Worm (Caenorhabditis elegans) whole organism, late embryonic: Measurements from ENCODE around the gene ugt-64.

ENCODE experiments used
- C08G9.2 ChIP-seq: sonication (generic microtip); optimal IDR thresholded peaks from 2 replicates; lab custom pipeline; 2016; ENCODE audit warnings: mild to moderate bottlenecking, missing genetic modification characterization, moderate library complexity, missing compliant biosample characterization
- K02D7.2 ChIP-seq: sonication (generic microtip); optimal IDR thresholded peaks from 2 replicates; lab custom pipeline; 2017; ENCODE audit warnings: mild to moderate bottlenecking, missing genetic modification characterization, missing compliant biosample characterization
- Y22D7AL.16 ChIP-seq: sonication (generic microtip); optimal IDR thresholded peaks from 2 replicates; lab custom pipeline; 2016; ENCODE audit warnings: missing genetic modification characterization, missing compliant biosample characterization
- ahr-1 ChIP-seq: sonication (generic microtip); optimal IDR thresholded peaks from 2 replicates; lab custom pipeline; 2016; ENCODE audit warnings: missing genetic modification characterization, missing compliant biosample characterization
- ama-1 ChIP-seq: fragments of 150-350 bp; optimal IDR thresholded peaks from 2 replicates; lab custom pipeline; 2014
- ceh-14 ChIP-seq: sonication (generic microtip); optimal IDR thresholded peaks from 2 replicates; lab custom pipeline; 2016; ENCODE audit warnings: missing genotype, missing genetic modification characterization, missing compliant biosample characterization
- ceh-18 ChIP-seq: sonication (generic microtip); optimal IDR thresholded peaks from 2 replicates; lab custom pipeline; 2016; ENCODE audit warnings: missing genetic modification characterization, missing compliant biosample characterization
- ceh-19 ChIP-seq: fragments of 200-800 bp; sonication (Bioruptor generic); optimal IDR thresholded peaks from 2 replicates; lab custom pipeline; 2018; ENCODE audit warnings: mild to moderate bottlenecking, missing genetic modification characterization, missing compliant biosample characterization
- ceh-2 ChIP-seq: sonication (generic microtip); optimal IDR thresholded peaks from 2 replicates; lab custom pipeline; 2016; ENCODE audit warnings: missing genotype, missing genetic modification characterization, missing compliant biosample characterization
- ceh-22 ChIP-seq: sonication (generic microtip); optimal IDR thresholded peaks from 2 replicates; lab custom pipeline; 2017; ENCODE audit warnings: missing biosample characterization, missing genetic modification characterization
- ceh-24 ChIP-seq: sonication (generic microtip); optimal IDR thresholded peaks from 2 replicates; lab custom pipeline; 2016; ENCODE audit warnings: mild to moderate bottlenecking, missing genetic modification characterization, missing compliant biosample characterization
- ceh-31 ChIP-seq: sonication (generic microtip); optimal IDR thresholded peaks from 2 replicates; lab custom pipeline; 2016; ENCODE audit warnings: missing genetic modification characterization, missing compliant biosample characterization
- che-1 ChIP-seq: sonication (generic microtip); optimal IDR thresholded peaks from 2 replicates; lab custom pipeline; 2016; ENCODE audit warnings: mild to moderate bottlenecking, missing genetic modification characterization, missing compliant biosample characterization
- dmd-4 ChIP-seq: sonication (generic microtip); optimal IDR thresholded peaks from 2 replicates; lab custom pipeline; 2016; ENCODE audit warnings: borderline replicate concordance, missing genetic modification characterization, missing compliant biosample characterization
- dve-1 ChIP-seq: sonication (generic microtip); optimal IDR thresholded peaks from 2 replicates; lab custom pipeline; 2017; ENCODE audit warnings: antibody characterized with exemption, mild to moderate bottlenecking, missing genetic modification characterization, missing compliant biosample characterization
- elt-2 ChIP-seq: sonication (generic microtip); optimal IDR thresholded peaks from 2 replicates; lab custom pipeline; 2016; ENCODE audit warnings: missing genetic modification reagents, missing genetic modification characterization, missing compliant biosample characterization
- elt-4 ChIP-seq: sonication (generic microtip); optimal IDR thresholded peaks from 2 replicates; lab custom pipeline; 2016; ENCODE audit warnings: missing genetic modification characterization, missing compliant biosample characterization
- eyg-1 ChIP-seq: sonication (generic microtip); optimal IDR thresholded peaks from 2 replicates; lab custom pipeline; 2016; ENCODE audit warnings: missing genotype, missing genetic modification characterization, missing compliant biosample characterization
- fax-1 ChIP-seq: sonication (generic microtip); optimal IDR thresholded peaks from 2 replicates; lab custom pipeline; 2016; ENCODE audit warnings: missing genotype, missing genetic modification characterization, missing compliant biosample characterization
- fkh-10 ChIP-seq: fragments of 150-350 bp; optimal IDR thresholded peaks from 2 replicates; lab custom pipeline; 2014; ENCODE audit warnings: missing biosample characterization, missing genetic modification reagents, missing genetic modification characterization
- fkh-6 ChIP-seq: sonication (generic microtip); optimal IDR thresholded peaks from 2 replicates; lab custom pipeline; 2016; ENCODE audit warnings: missing genetic modification characterization, missing compliant biosample characterization
- gmeb-2 ChIP-seq: sonication (generic microtip); optimal IDR thresholded peaks from 2 replicates; lab custom pipeline; 2016; ENCODE audit warnings: missing genetic modification characterization, inconsistent platforms, missing compliant biosample characterization
- hlh-15 ChIP-seq: sonication (generic microtip); optimal IDR thresholded peaks from 2 replicates; lab custom pipeline; 2016; ENCODE audit warnings: missing genetic modification characterization, missing compliant biosample characterization
- hlh-30 ChIP-seq: sonication (generic microtip); optimal IDR thresholded peaks from 2 replicates; lab custom pipeline; 2017; ENCODE audit warnings: antibody characterized with exemption, missing genetic modification characterization, missing compliant biosample characterization; ENCODE audit not compliant: insufficient read depth
- hlh-8 ChIP-seq: sonication (generic microtip); optimal IDR thresholded peaks from 2 replicates; lab custom pipeline; 2016; ENCODE audit warnings: missing genotype, missing genetic modification characterization, missing compliant biosample characterization
- nhr-11 ChIP-seq: fragments of 150-350 bp; optimal IDR thresholded peaks from 2 replicates; lab custom pipeline; 2014; ENCODE audit warnings: missing biosample characterization, missing genetic modification characterization
- nhr-232 ChIP-seq: sonication (generic microtip); optimal IDR thresholded peaks from 2 replicates; lab custom pipeline; 2016; ENCODE audit warnings: missing genetic modification characterization, missing compliant biosample characterization
- npax-4 ChIP-seq: sonication (generic microtip); optimal IDR thresholded peaks from 2 replicates; lab custom pipeline; 2016; ENCODE audit warnings: missing genetic modification characterization, missing compliant biosample characterization
- odd-2 ChIP-seq: sonication (generic microtip); optimal IDR thresholded peaks from 2 replicates; lab custom pipeline; 2017; ENCODE audit warnings: antibody characterized with exemption, mild to moderate bottlenecking, missing genetic modification characterization, missing compliant biosample characterization
- pag-3 ChIP-seq: sonication (generic microtip); optimal IDR thresholded peaks from 2 replicates; lab custom pipeline; 2016; ENCODE audit warnings: missing compliant biosample characterization, missing genetic modification characterization, borderline replicate concordance
- pat-9 ChIP-seq: fragments of 200-800 bp; sonication (Bioruptor generic); optimal IDR thresholded peaks from 2 replicates; lab custom pipeline; 2018; ENCODE audit warnings: mild to moderate bottlenecking, missing genetic modification characterization, moderate library complexity, missing compliant biosample characterization
- pax-1 ChIP-seq: fragments of 150-350 bp; optimal IDR thresholded peaks from 2 replicates; lab custom pipeline; 2014; ENCODE audit warnings: missing biosample characterization, missing genetic modification characterization
- pha-2 ChIP-seq: sonication (generic microtip); optimal IDR thresholded peaks from 2 replicates; lab custom pipeline; 2017; ENCODE audit warnings: mild to moderate bottlenecking, missing genetic modification characterization, missing compliant biosample characterization
- pros-1 ChIP-seq: fragments of 150-350 bp; optimal IDR thresholded peaks from 2 replicates; lab custom pipeline; 2014; ENCODE audit warnings: missing biosample characterization, missing genetic modification reagents, missing genetic modification characterization
- ref-2 ChIP-seq: sonication (generic microtip); optimal IDR thresholded peaks from 2 replicates; lab custom pipeline; 2016; ENCODE audit warnings: missing genetic modification characterization, missing compliant biosample characterization
- sdc-2 ChIP-seq: sonication (generic microtip); optimal IDR thresholded peaks from 2 replicates; lab custom pipeline; 2016; ENCODE audit warnings: missing genotype, missing genetic modification characterization, missing compliant biosample characterization
- sox-2 ChIP-seq: fragments of 200-800 bp; sonication (Bioruptor generic); IDR thresholded peaks from 2 replicates; pipeline ENCODE4 v1.3.6; 2022; ENCODE audit warnings: missing genetic modification reagents, missing genetic modification characterization, missing compliant biosample characterization
- tbx-7 ChIP-seq: sonication (generic microtip); optimal IDR thresholded peaks from 2 replicates; lab custom pipeline; 2016; ENCODE audit warnings: missing genotype, missing genetic modification characterization, missing compliant biosample characterization
- ttx-3 ChIP-seq: sonication (generic microtip); optimal IDR thresholded peaks from 2 replicates; lab custom pipeline; 2016; ENCODE audit warnings: missing genetic modification reagents, missing genetic modification characterization, missing compliant biosample characterization
- unc-3 ChIP-seq, 2 experiments: fragments of 200-800 bp in 1 of 2; sonication (Bioruptor generic) in 1 of 2; sonication (generic microtip) in 1 of 2; conservative IDR thresholded peaks in 1 of 2; optimal IDR thresholded peaks in 1 of 2; 2 replicates each; pipeline versions ENCODE4 v1.3.6 to Lab custom; 2016 to 2022; ENCODE audit warnings: missing compliant biosample characterization in 2 of 2, missing genetic modification characterization in 2 of 2, missing genetic modification reagents in 1 of 2
- unc-42 ChIP-seq: sonication (generic microtip); optimal IDR thresholded peaks from 2 replicates; lab custom pipeline; 2016; ENCODE audit warnings: missing genotype, missing genetic modification characterization, missing compliant biosample characterization
- unc-86 ChIP-seq: sonication (generic microtip); optimal IDR thresholded peaks from 2 replicates; lab custom pipeline; 2016; ENCODE audit warnings: missing genetic modification characterization, missing compliant biosample characterization
- zip-5 ChIP-seq: sonication (generic microtip); optimal IDR thresholded peaks from 2 replicates; lab custom pipeline; 2016; ENCODE audit warnings: missing genetic modification characterization, missing compliant biosample characterization

ugt-64 gene

DNA sequence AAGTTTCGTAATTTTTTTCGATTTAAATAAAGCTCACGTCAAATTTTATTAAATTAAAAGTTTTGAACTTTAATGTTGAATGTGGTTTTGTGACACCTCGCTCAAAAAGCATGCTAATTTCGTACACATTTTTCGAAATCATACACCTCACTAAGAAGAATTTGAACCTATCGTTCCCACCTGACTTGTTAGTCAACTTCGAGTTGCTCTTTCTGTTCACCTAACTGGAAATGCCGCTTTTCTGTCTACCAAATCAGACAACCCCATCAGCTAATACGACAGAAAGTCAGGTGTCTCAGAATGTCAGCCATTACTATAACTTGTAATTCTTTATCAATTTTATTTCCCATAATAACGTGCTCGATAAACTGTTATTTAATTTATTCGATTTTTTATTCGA, 24.3 kb upstream of the ugt-64 start, which contains the start of gene srbc-66:
TSS of gene srbc-66 (plus strand) at position 301 of the 400 bp plus-strand sequence.
- TF ChIP-seq hlh-15 (tag; lab: Kevin White, UChicago): no peak
- TF ChIP-seq, all 69 proteins: peak for 0

DNA sequence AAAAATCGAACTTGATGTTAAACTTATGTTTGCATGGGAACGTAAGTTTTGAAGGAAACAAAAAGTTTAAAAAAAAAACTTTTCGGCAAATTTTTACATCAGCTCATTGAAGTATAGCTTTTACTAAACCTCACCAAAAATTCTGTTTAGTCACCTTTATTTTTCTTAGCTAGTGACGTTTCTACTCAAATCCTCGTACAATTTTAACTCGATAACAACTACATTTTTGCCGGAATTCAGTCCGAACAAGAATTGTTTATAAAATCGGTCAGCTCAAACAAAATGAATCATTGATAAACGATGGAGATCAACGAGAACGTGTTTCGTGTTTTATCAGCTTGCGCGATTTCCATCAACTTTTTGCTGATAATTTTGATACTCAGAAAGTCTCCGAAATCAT, 20.7 kb upstream of the ugt-64 start, which contains the start of gene str-260:
TSS of gene str-260 (plus strand) at position 301 of the 400 bp plus-strand sequence.
- TF ChIP-seq ceh-24 (tag; lab: Kevin White, UChicago) (no peak), ttx-3 (tag; lab: Kevin White, UChicago) (no peak), K02D7.2 (tag; lab: Kevin White, UChicago) (no peak), unc-86 (tag; lab: Kevin White, UChicago) (no peak), ceh-22 (tag; lab: Kevin White, UChicago) (no peak), zip-5 (tag; lab: Kevin White, UChicago) (no peak), gmeb-2 (no peak), unc-3 (GFP tag; conservative IDR thresholded peaks at IDR 0.05; lab: Robert Waterston, UW) (no peak), unc-3 (tag; optimal IDR thresholded peaks at IDR 0.05; lab: Kevin White, UChicago) (no peak), fax-1 (tag; lab: Kevin White, UChicago) (no peak), eyg-1 (no peak), sdc-2 (tag; lab: Kevin White, UChicago) (no peak), ahr-1 (tag; lab: Kevin White, UChicago) (no peak), pat-9 (no peak), fkh-10 (no peak), dmd-4 (no peak), elt-2 (tag; lab: Kevin White, UChicago) (no peak), ceh-14 (tag; lab: Kevin White, UChicago) (no peak), hlh-15 (tag; lab: Kevin White, UChicago) (no peak), hlh-8 (tag; lab: Kevin White, UChicago) (no peak)

DNA sequence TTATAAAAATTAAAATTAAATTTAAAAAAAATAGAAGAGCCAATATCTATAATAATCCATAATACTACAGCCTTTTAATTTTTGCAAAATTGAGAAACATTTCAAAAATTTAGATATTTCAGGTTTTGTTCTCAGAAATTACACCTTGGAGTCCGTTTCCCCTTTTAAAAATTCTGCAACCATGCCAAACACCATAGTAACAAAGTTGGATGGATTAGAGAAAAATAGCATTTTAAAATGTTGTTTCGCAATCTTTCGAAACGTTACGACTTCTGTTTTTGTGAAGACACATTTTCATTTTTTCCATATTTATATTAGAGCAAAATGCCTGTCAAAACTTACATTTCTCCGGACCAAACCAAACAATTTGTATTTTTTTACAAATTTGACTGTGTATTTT, 18.8 kb upstream of the ugt-64 start, which contains the start of gene T24A6.7:
TSS of gene T24A6.7 (plus strand) at position 301 of the 400 bp plus-strand sequence.
- TF ChIP-seq pha-2 (tag; lab: Kevin White, UChicago): no peak
- no peak for TF ChIP-seq nhr-11
- no peak for TF ChIP-seq pag-3 (tag; lab: Kevin White, UChicago)
- TF ChIP-seq elt-4 (tag; lab: Kevin White, UChicago): no peak
- no peak for TF ChIP-seq unc-42 (tag; lab: Kevin White, UChicago)
- no peak for TF ChIP-seq pros-1 (tag; lab: Kevin White, UChicago)
- no peak for TF ChIP-seq ama-1 (lab: Kevin White, UChicago)
- TF ChIP-seq pat-9: no peak

DNA sequence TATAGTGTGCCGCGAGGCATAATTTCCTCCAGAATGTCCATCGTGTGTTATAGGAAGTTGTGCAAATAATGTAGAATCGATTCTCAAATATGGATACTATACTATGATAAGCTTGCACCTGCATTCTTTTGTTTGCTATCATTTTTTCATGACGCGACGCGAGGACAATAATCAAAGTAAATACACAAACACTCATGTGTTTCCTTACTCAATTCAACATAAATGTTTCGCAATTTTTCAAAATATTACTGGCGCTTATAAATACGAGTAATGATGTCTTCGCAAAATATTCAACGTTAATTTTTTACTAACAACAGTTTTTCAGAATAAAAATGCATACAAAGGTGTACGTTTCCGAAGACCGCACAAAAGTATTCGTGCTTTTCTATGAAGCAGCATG, 17.1 kb upstream of the ugt-64 start, which contains the start of gene irg-1:
TSS of gene irg-1 (plus strand) at position 326 of the 400 bp plus-strand sequence.
- TF ChIP-seq odd-2 (tag; lab: Kevin White, UChicago) (no peak), unc-86 (tag; lab: Kevin White, UChicago) (no peak), pat-9 (no peak), hlh-30 (tag; lab: Kevin White, UChicago) (no peak)

DNA sequence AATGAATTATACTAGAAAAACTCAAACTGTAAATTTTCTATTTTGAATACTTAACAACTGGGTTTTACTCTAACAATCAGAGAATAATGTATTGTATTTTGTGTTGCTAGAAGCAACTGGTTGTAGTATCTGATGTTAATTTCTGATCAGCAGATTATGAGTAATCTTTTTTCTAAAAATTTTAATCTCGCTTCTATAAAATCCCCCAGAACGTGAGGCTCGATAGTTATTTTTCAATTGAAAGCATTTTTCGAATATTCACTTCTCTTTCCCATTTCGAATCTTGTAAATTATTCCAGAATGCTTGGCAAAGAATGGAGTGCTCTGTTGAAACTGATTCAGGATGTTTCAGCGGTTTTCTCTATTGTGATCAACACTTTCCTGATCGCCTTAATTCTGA, 11.7 kb upstream of the ugt-64 start, which contains the start of gene str-227:
TSS of gene str-227 (plus strand) at position 301 of the 400 bp plus-strand sequence.
- TF ChIP-seq ceh-31 (tag; lab: Kevin White, UChicago) (no peak), sox-2 (GFP tag; lab: Robert Waterston, UW) (no peak), hlh-8 (tag; lab: Kevin White, UChicago) (no peak), C08G9.2 (tag; lab: Kevin White, UChicago) (no peak)

DNA sequence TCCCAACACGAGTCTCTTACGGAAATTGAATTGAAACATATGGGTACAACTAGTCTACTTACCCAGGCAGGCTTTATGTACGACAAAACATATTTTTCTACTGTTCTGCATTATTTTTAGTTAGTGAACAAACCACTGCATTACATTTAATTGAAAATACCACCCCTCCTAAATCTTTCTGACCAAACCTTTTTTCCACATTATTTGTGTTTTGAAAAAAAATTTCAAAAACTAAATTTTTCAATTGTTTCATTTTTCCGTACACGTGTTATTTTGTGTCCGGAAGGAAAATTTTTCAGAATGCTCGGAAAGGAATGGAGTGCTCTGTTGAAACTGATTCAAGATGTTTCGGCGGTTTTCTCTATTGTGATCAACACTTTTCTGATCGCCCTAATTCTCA, 6.2 kb upstream of the ugt-64 start, which contains the start of gene str-226:
TSS of gene str-226 (plus strand) at position 301 of the 400 bp plus-strand sequence.
- TF ChIP-seq nhr-232 (tag; lab: Kevin White, UChicago): no peak
- no peak for TF ChIP-seq npax-4
- TF ChIP-seq tbx-7 (tag; lab: Kevin White, UChicago): no peak
- TF ChIP-seq ceh-18 (tag; lab: Kevin White, UChicago): no peak
- TF ChIP-seq ref-2 (tag; lab: Kevin White, UChicago): no peak
- no peak for TF ChIP-seq dve-1 (tag; lab: Kevin White, UChicago)
- no peak for TF ChIP-seq che-1 (tag; lab: Kevin White, UChicago)
- no peak for TF ChIP-seq fkh-6
- no peak for TF ChIP-seq elt-4 (tag; lab: Kevin White, UChicago)
- TF ChIP-seq Y22D7AL.16 (tag; lab: Kevin White, UChicago): no peak
- no peak for TF ChIP-seq fax-1 (tag; lab: Kevin White, UChicago)
- TF ChIP-seq pax-1 (tag; lab: Kevin White, UChicago): no peak
- TF ChIP-seq nhr-11: no peak
- no peak for TF ChIP-seq ceh-14 (tag; lab: Kevin White, UChicago)
- no peak for TF ChIP-seq K02D7.2 (tag; lab: Kevin White, UChicago)
- no peak for TF ChIP-seq ceh-19
- no peak for TF ChIP-seq pha-2 (tag; lab: Kevin White, UChicago)
- TF ChIP-seq ceh-2 (tag; lab: Kevin White, UChicago): no peak
